Fruit fly (Drosophila melanogaster) whole organism, pupa: ENCODE data around the gene Scr.

Experiments
- CG10348 ChIP-seq: fragments of 200-800 bp; sonication (Bioruptor generic); IDR thresholded peaks from 2 replicates; pipeline ENCODE4 v1.3.6; 2022; ENCODE audit warnings: missing biosample characterization, missing genetic modification characterization
- CG12605 ChIP-seq: fragments of 200-800 bp; sonication (Bioruptor generic); IDR thresholded peaks from 2 replicates; pipeline ENCODE4 v1.3.6; 2022; ENCODE audit warnings: missing biosample characterization, missing genetic modification characterization
- CG13204 ChIP-seq: fragments of 200-800 bp; sonication (Bioruptor generic); optimal IDR thresholded peaks from 2 replicates; lab custom pipeline; 2018; ENCODE audit warnings: missing biosample characterization, mild to moderate bottlenecking, missing genetic modification characterization, moderate library complexity
- CG14655 ChIP-seq: fragments of 200-800 bp; sonication (Bioruptor generic); optimal IDR thresholded peaks from 3 replicates; lab custom pipeline; 2017; ENCODE audit warnings: mild to moderate bottlenecking, missing biosample characterization, missing genetic modification reagents, missing genetic modification characterization
- CG15710 ChIP-seq: fragments of 200-800 bp; sonication (Bioruptor generic); optimal IDR thresholded peaks from 2 replicates; lab custom pipeline; 2018; ENCODE audit warnings: missing biosample characterization, mild to moderate bottlenecking, missing genetic modification characterization, moderate library complexity
- CG17806 ChIP-seq: fragments of 200-800 bp; sonication (Bioruptor generic); optimal IDR thresholded peaks from 2 replicates; lab custom pipeline; 2018; ENCODE audit warnings: missing biosample characterization, mild to moderate bottlenecking, missing genetic modification characterization, moderate library complexity
- CG32121 ChIP-seq: fragments of 200-800 bp; sonication (Bioruptor generic); IDR thresholded peaks from 2 replicates; pipeline ENCODE4 v1.3.6; 2022; ENCODE audit warnings: missing biosample characterization, missing genetic modification characterization
- CG34367 ChIP-seq: fragments of 200-800 bp; sonication (Bioruptor generic); optimal IDR thresholded peaks from 2 replicates; lab custom pipeline; 2018; ENCODE audit warnings: missing biosample characterization, mild to moderate bottlenecking, missing genetic modification characterization
- CG4496 ChIP-seq: fragments of 200-800 bp; sonication (Bioruptor generic); IDR thresholded peaks from 3 replicates; pipeline ENCODE4 v1.3.6; 2022; ENCODE audit warnings: missing biosample characterization, missing genetic modification characterization
- CG8159 ChIP-seq: fragments of 200-800 bp; sonication (Bioruptor generic); optimal IDR thresholded peaks from 3 replicates; lab custom pipeline; 2018; ENCODE audit warnings: missing biosample characterization, mild to moderate bottlenecking, missing genetic modification characterization, moderate library complexity
- CG8301 ChIP-seq: fragments of 200-800 bp; sonication (Bioruptor generic); optimal IDR thresholded peaks from 2 replicates; lab custom pipeline; 2018; ENCODE audit warnings: missing biosample characterization, mild to moderate bottlenecking, missing genetic modification characterization
- CG9948 ChIP-seq: fragments of 200-800 bp; sonication (Bioruptor generic); optimal IDR thresholded peaks from 2 replicates; lab custom pipeline; 2018; ENCODE audit warnings: missing biosample characterization, mild to moderate bottlenecking, missing genetic modification characterization, moderate library complexity
- D1 ChIP-seq: fragments of 200-800 bp; sonication (Bioruptor generic); optimal IDR thresholded peaks from 2 replicates; lab custom pipeline; 2018; ENCODE audit warnings: missing biosample characterization, mild to moderate bottlenecking, missing genetic modification characterization, moderate library complexity
- EcR ChIP-seq: fragments of 200-800 bp; sonication (Bioruptor generic); optimal IDR thresholded peaks from 3 replicates; lab custom pipeline; 2019; ENCODE audit warnings: missing biosample characterization, missing genetic modification characterization, mild to moderate bottlenecking, moderate library complexity, missing genetic modification reagents
- Ets98B ChIP-seq: fragments of 200-800 bp; sonication (Bioruptor generic); IDR thresholded peaks from 2 replicates; pipeline ENCODE4 v1.3.6; 2022; ENCODE audit warnings: missing biosample characterization, missing genetic modification characterization
- Pif1A ChIP-seq: fragments of 200-800 bp; sonication (Bioruptor generic); optimal IDR thresholded peaks from 3 replicates; lab custom pipeline; 2016; ENCODE audit warnings: missing biosample characterization, missing genetic modification characterization
- Pif1B ChIP-seq: fragments of 200-800 bp; sonication (Bioruptor generic); optimal IDR thresholded peaks from 3 replicates; lab custom pipeline; 2016; ENCODE audit warnings: missing biosample characterization, missing genetic modification characterization
- Snoo ChIP-seq: fragments of 200-800 bp; sonication (Bioruptor generic); optimal IDR thresholded peaks from 3 replicates; lab custom pipeline; 2017; ENCODE audit warnings: missing biosample characterization, mild to moderate bottlenecking, missing genetic modification characterization, inconsistent platforms
- fd96Ca ChIP-seq: fragments of 200-800 bp; sonication (Bioruptor generic); IDR thresholded peaks from 3 replicates; pipeline ENCODE4 v1.3.6; 2022; ENCODE audit warnings: missing biosample characterization, missing genetic modification characterization
- gl ChIP-seq: fragments of 200-800 bp; sonication (Bioruptor generic); optimal IDR thresholded peaks from 2 replicates; lab custom pipeline; 2018; ENCODE audit warnings: missing biosample characterization, mild to moderate bottlenecking, missing genetic modification characterization
- rn ChIP-seq: fragments of 200-800 bp; sonication (Bioruptor generic); IDR thresholded peaks from 2 replicates; pipeline ENCODE4 v1.3.6; 2022; ENCODE audit warnings: missing biosample characterization, missing genetic modification characterization

The Scr gene

DNA sequence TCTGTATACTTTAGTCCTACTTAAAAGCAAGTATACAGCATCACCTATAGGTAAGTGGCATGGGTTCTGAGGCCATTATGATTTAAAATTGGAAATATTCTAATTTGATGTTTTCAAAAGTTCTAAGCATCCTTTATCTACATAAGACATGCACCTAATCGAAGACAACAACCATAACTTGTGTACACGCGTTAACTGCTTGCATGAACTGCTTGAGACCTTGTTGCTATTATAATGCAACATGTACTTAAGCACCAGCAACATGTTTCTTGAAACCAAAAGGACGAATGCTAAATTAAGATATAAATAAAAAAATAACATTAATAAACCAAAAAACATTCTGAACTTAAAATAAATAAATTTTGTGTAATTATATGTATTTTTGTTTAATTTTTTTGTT, 21.1 kb upstream of the Scr start:
- peak; percentile 74 for TF ChIP-seq D1 (tag; lab: Kevin White, UChicago)
- no peak for TF ChIP-seq CG14655

DNA sequence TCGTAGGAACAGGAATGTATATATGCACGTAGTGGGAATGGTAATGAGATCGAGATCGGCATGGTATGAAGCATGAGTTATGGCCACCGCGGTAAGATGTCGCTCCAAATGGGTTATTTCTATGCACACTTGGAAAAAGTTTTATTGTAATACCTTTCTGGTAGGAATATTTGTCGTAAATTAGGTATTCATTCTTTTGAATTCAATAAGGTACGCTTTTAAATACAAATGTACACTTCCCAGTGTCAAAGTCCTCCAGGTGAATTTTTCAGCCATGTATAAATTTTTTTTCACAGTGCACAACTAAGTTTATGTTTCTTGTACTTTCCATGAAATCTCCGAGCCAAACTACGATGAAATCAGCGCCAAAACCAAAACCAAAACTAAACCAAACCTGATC, 19.5 kb upstream of the Scr start:
- TF ChIP-seq CG15710: no peak
- TF ChIP-seq CG14655: no peak
- TF ChIP-seq gl (tag; lab: Kevin White, UChicago): no peak
- no peak for TF ChIP-seq CG12605 (GFP tag; lab: Robert Waterston, UW)
- no peak for TF ChIP-seq D1 (tag; lab: Kevin White, UChicago)
- TF ChIP-seq rn: no peak
- no peak for TF ChIP-seq fd96Ca
- TF ChIP-seq Pif1A: no peak
- no peak for TF ChIP-seq CG32121 (GFP tag; lab: Robert Waterston, UW)
- no peak for TF ChIP-seq CG17806 (tag; lab: Kevin White, UChicago)
- no peak for TF ChIP-seq Pif1B
- no peak for TF ChIP-seq Snoo (tag; lab: Kevin White, UChicago)
- no peak for TF ChIP-seq EcR (GFP tag; lab: Kevin White, UChicago)
- no peak for TF ChIP-seq CG8159 (tag; lab: Kevin White, UChicago)
- no peak for TF ChIP-seq CG34367

DNA sequence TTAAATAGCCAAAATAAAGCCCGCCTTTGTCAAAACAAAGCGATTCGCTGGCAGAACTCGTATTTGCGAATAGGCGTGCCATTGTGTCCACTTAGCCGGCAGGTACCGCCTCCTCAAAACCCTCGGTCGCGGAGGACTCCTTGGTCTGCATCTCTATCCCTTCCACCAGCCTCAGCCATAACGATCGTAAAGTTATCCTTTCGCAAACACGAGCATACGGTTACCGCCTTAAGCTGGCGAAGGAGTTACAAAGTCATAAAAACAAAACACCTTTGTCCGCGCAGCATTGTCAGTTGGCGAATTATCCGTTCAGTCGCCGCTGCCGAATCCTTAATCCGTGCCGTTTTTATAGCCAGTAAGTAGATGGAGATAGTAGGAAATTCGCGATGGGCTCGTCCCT, 18.4 kb upstream of the Scr start:
- TF ChIP-seq CG9948 (tag; lab: Kevin White, UChicago) (no peak), Pif1A (no peak), fd96Ca (no peak), CG14655 (no peak), Pif1B (no peak), CG8159 (tag; lab: Kevin White, UChicago) (no peak), CG32121 (GFP tag; lab: Robert Waterston, UW) (no peak)

DNA sequence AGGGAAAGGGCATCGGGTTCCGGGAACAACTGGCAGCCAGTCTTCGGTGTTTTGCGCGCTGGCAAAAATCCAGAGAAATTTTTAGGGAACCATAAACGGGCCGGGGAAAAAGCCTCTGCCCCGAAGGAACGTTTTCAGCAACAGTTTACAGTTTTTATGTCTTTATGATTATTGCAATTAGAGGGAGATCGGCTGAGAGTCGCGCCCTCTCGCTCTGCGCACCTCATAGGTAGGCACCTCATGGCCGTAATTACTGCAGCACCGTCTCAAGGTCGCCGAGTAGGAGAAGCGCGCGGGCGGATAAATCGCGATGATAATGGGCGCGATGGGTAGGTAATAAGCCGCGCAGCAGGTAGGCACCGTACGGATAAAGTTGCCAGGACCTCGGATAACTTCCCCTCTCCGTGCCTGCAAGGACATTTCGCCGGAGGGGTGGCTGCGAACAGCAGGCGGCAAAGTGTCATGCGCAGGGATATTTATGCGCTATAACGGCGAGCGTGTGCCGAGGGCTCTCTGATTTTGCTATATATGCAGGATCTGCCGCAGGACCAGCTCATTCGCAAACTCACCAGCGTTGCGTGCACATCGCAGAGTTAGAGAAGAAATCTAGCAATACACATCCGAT, 14.1 kb upstream of the Scr start, which contains the start of gene ftz:
TSS of gene ftz (plus strand) at position 556 of the 625 bp plus-strand sequence.
- no peak for TF ChIP-seq Pif1A
- no peak for TF ChIP-seq CG10348
- TF ChIP-seq fd96Ca: no peak
- no peak for TF ChIP-seq CG14655
- TF ChIP-seq EcR (GFP tag; lab: Kevin White, UChicago): no peak

DNA sequence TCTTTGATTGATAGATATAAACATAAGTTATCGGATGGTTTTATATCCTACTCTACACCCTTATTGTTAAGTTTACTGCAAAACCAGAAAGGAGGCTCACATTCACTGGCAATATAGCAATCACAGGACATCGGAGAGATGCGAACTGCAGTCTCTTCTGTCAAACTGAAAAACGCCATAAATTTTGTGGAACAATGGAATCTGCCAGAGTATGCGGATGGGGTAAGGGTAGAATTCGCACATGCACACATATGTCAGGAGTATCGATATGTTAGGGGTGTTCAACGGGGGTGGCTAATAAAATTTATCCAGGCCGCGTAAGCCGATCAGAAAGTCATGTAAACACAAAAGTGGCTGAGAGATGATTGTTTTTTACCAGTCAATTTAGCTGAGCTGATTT, 12.8 kb upstream of the Scr start:
- no peak for TF ChIP-seq D1 (tag; lab: Kevin White, UChicago)
- no peak for TF ChIP-seq CG15710
- TF ChIP-seq CG10348: no peak
- TF ChIP-seq CG4496 (GFP tag; lab: Robert Waterston, UW): no peak
- no peak for TF ChIP-seq CG9948 (tag; lab: Kevin White, UChicago)
- TF ChIP-seq CG34367: no peak
- TF ChIP-seq CG17806 (tag; lab: Kevin White, UChicago): no peak
- TF ChIP-seq EcR (GFP tag; lab: Kevin White, UChicago): no peak
- no peak for TF ChIP-seq Pif1B
- no peak for TF ChIP-seq CG12605 (GFP tag; lab: Robert Waterston, UW)
- no peak for TF ChIP-seq fd96Ca
- no peak for TF ChIP-seq Snoo (tag; lab: Kevin White, UChicago)
- TF ChIP-seq CG8159 (tag; lab: Kevin White, UChicago): no peak
- no peak for TF ChIP-seq rn

DNA sequence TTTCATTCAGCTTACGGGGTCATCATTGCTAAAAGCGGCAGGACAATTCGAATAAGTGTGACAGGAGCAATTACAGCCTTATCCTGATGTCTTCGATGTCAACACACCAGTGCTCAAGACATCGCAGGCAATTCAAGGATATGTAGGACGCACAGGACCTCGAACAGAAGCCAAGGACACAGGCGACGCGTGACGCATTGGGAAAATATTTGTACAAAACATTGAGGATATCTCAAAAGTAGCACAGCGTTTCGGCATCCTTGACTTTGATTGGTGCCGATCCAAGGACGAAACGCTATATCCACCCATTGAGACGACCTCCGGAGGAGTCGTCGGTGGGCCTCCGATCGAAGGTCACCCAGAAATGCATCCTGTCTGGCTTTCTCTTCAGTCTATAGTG, 10.3 kb upstream of the Scr start:
- no peak for TF ChIP-seq Snoo (tag; lab: Kevin White, UChicago)

DNA sequence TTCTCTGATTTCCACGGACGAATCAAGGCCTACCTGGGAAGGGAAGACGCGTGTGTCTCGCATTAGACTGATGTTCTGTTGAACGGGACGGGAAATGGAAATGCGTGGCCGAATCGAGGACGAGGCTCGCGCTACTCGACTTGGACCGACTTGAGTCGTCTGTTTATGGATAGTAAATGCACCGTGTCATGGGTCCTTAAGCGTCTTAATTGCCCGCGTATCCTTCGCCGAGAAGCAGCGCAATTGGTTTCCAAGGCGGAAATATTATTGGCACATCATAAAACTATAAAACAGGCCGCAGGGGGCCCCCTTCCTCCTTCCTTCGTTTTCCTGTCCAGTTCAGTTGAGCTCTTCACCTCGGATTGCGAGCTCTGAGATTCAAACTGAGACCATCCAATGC, 9.2 kb upstream of the Scr start:
- TF ChIP-seq CG12605 (GFP tag; lab: Robert Waterston, UW) (no peak), CG9948 (tag; lab: Kevin White, UChicago) (no peak), CG15710 (no peak), CG4496 (GFP tag; lab: Robert Waterston, UW) (no peak), CG32121 (GFP tag; lab: Robert Waterston, UW) (no peak)

DNA sequence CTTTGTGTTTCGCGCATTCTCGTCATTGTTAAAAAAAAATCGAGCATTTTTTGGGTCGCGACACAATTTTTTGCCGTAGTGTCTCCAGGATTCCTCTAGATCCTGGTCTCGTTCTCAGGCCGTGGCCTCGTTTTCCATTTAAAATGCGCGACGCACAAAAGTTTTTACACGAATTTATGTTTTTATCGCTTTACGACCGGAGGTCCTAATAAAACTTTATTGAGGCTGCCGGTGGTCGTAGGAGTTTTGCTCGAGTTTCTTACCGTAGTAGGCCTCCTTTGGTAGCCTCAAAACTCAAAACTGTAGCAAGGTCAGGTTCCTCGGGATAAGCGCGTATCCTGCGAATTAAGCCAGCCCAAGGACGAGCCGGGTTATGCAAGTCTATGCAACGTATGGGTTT, 7.6 kb upstream of the Scr start:
- TF ChIP-seq Pif1B (no peak), CG9948 (tag; lab: Kevin White, UChicago) (no peak), D1 (tag; lab: Kevin White, UChicago) (no peak), fd96Ca (no peak), Pif1A (no peak), CG34367 (no peak), rn (no peak), Ets98B (GFP tag; lab: Robert Waterston, UW) (no peak), CG17806 (tag; lab: Kevin White, UChicago) (no peak), CG14655 (no peak), gl (tag; lab: Kevin White, UChicago) (no peak), CG10348 (no peak), CG4496 (GFP tag; lab: Robert Waterston, UW) (no peak), CG8159 (tag; lab: Kevin White, UChicago) (no peak), CG13204 (GFP tag; lab: Kevin White, UChicago) (no peak), Snoo (tag; lab: Kevin White, UChicago) (no peak), EcR (GFP tag; lab: Kevin White, UChicago) (no peak), CG8301 (tag; lab: Kevin White, UChicago) (no peak), CG32121 (GFP tag; lab: Robert Waterston, UW) (no peak)
